Worm (Caenorhabditis elegans): ENCODE measurements around the gene npl-4.2.
"Not testable (repeated sequence)": the region's sequence is repeated elsewhere in the genome, so short reads cannot be mapped to it uniquely, and the experiment has no call there.

npl-4.2 gene

ce11 chrII:5619298-5619697 lies 3.4 kb upstream of the npl-4.2 start, which contains the start of gene dhs-6:
Gene dhs-6 (minus strand): TSS chrII:5619319.
- TF ChIP-seq nhr-10 (tag; optimal IDR thresholded peaks at IDR 0.05) (no peak), lsy-2 (tag; optimal IDR thresholded peaks at IDR 0.05) (no peak), nhr-23 (tag; optimal IDR thresholded peaks at IDR 0.05) (no peak), unc-39 (tag; optimal IDR thresholded peaks at IDR 0.05) (no peak), peb-1 (tag; optimal IDR thresholded peaks at IDR 0.05) (no peak), alr-1 (tag; optimal IDR thresholded peaks at IDR 0.05) (no peak), elt-1 (tag; optimal IDR thresholded peaks at IDR 0.05) (no peak), unc-55 (GFP tag; optimal IDR thresholded peaks at IDR 0.05) (no peak), fos-1 (tag; optimal IDR thresholded peaks at IDR 0.05) (peak; percentile 13), ZK546.5 (tag; optimal IDR thresholded peaks at IDR 0.05) (no peak), Y55F3AM.14 (GFP tag; optimal IDR thresholded peaks at IDR 0.05) (no peak), ceh-82 (tag; optimal IDR thresholded peaks at IDR 0.05) (no peak), lin-39 (tag; optimal IDR thresholded peaks at IDR 0.05) (no peak), ztf-1 (GFP tag; conservative IDR thresholded peaks at IDR 0.05) (no peak), sma-9 (GFP tag; optimal IDR thresholded peaks at IDR 0.05) (peak; percentile 32), sma-9 (tag; optimal IDR thresholded peaks at IDR 0.05) (no peak), aly-2 (tag; optimal IDR thresholded peaks at IDR 0.05) (no peak)

ce11 chrII:5628326-5628818 lies 5.7 kb downstream of the npl-4.2 start, which contains the start of gene F59E12.15:
Gene F59E12.15 (minus strand): TSS chrII:5628376.
- TF ChIP-seq nhr-129 (tag; optimal IDR thresholded peaks at IDR 0.05) (peak; percentile 93), unc-39 (tag; optimal IDR thresholded peaks at IDR 0.05) (no peak)

- TF ChIP-seq C34F6.9, ceh-16, nhr-12 (tag; optimal IDR thresholded peaks at IDR 0.05): not testable (repeated sequence)
Observed at ce11 chrII:5630851-5631401, 8.2 kb downstream of the npl-4.2 start, which contains the start of the genes F59E12.6 and npl-4.1. Gene F59E12.6 (minus strand): TSS chrII:5630951. Gene npl-4.1 (plus strand): TSS chrII:5631351.

- TF ChIP-seq gmeb-1 (tag; optimal IDR thresholded peaks at IDR 0.05) (peak; percentile 13), lin-39 (tag; optimal IDR thresholded peaks at IDR 0.05) (no peak), C34F6.9 (tag; optimal IDR thresholded peaks at IDR 0.05) (peak; percentile 60), egl-27 (tag; optimal IDR thresholded peaks at IDR 0.05) (no peak), nhr-12 (tag; optimal IDR thresholded peaks at IDR 0.05) (no peak), nhr-25 (tag; optimal IDR thresholded peaks at IDR 0.05) (no peak), zag-1 (tag; optimal IDR thresholded peaks at IDR 0.05) (no peak), ztf-11 (tag; optimal IDR thresholded peaks at IDR 0.05) (no peak), sma-3 (GFP tag; optimal IDR thresholded peaks at IDR 0.05) (no peak), mab-5 (tag; optimal IDR thresholded peaks at IDR 0.05) (no peak), unc-39 (tag; optimal IDR thresholded peaks at IDR 0.05) (no peak)
Observed at ce11 chrII:5633453-5633852, 10.8 kb downstream of the npl-4.2 start.

ce11 chrII:5636826-5637225 lies 14.1 kb downstream of the npl-4.2 start, which contains the start of gene F59E12.8:
Gene F59E12.8 (minus strand): TSS chrII:5636926.
- TF ChIP-seq sem-4 (tag; optimal IDR thresholded peaks at IDR 0.05) (no peak), ceh-16 (tag; optimal IDR thresholded peaks at IDR 0.05) (no peak), nhr-12 (tag; optimal IDR thresholded peaks at IDR 0.05) (no peak), lin-13 (GFP tag; optimal IDR thresholded peaks at IDR 0.05) (no peak), blmp-1 (tag; optimal IDR thresholded peaks at IDR 0.05; ENCODE audit: insufficient read depth) (no peak), ztf-4 (tag; optimal IDR thresholded peaks at IDR 0.05) (no peak), elt-1 (tag; optimal IDR thresholded peaks at IDR 0.05) (no peak), nhr-237 (tag; optimal IDR thresholded peaks at IDR 0.05) (no peak), nhr-10 (tag; optimal IDR thresholded peaks at IDR 0.05) (no peak), lsy-2 (tag; optimal IDR thresholded peaks at IDR 0.05) (no peak)

ce11 chrII:5638059-5638458 lies 15.4 kb downstream of the npl-4.2 start, which contains the start of gene F59E12.3:
Gene F59E12.3 (plus strand): TSS chrII:5638359.
- TF ChIP-seq aly-2 (tag; optimal IDR thresholded peaks at IDR 0.05) (no peak), lin-13 (GFP tag; optimal IDR thresholded peaks at IDR 0.05) (no peak), nhr-77 (tag; optimal IDR thresholded peaks at IDR 0.05) (no peak), ZK546.5 (tag; optimal IDR thresholded peaks at IDR 0.05) (no peak), nhr-10 (tag; optimal IDR thresholded peaks at IDR 0.05) (no peak), elt-1 (tag; optimal IDR thresholded peaks at IDR 0.05) (no peak), lsy-2 (tag; optimal IDR thresholded peaks at IDR 0.05) (no peak), mbf-1 (tag; optimal IDR thresholded peaks at IDR 0.05) (no peak), R02D3.7 (tag; optimal IDR thresholded peaks at IDR 0.05) (no peak), ztf-1 (GFP tag; conservative IDR thresholded peaks at IDR 0.05) (no peak), ztf-11 (tag; optimal IDR thresholded peaks at IDR 0.05) (no peak), nhr-6 (tag; optimal IDR thresholded peaks at IDR 0.05) (no peak)
